Worm (Caenorhabditis elegans) whole organism, dauer: Measurements from ENCODE around the gene dyf-13.

Experiments
- unc-62 ChIP-seq: sonication (generic microtip); optimal IDR thresholded peaks from 2 replicates; lab custom pipeline; 2017; ENCODE audit warnings: missing biosample characterization, missing genetic modification reagents, missing genetic modification characterization

dyf-13 gene

ce11 chrII:7171305-7171998 lies at the start of gene dyf-13:
Gene dyf-13 (minus strand): TSS chrII:7171355.
- no peak for TF ChIP-seq unc-62 (GFP tag; lab: Kevin White, UChicago)

- no peak for TF ChIP-seq unc-62 (GFP tag; lab: Kevin White, UChicago)
Measured at ce11 chrII:7217047-7217446, 45.9 kb upstream of the dyf-13 start, which contains the start of gene E04F6.10. Gene E04F6.10 (minus strand): TSS chrII:7217147.

ce11 chrII:7212059-7212458 lies 40.9 kb upstream of the dyf-13 start, which contains the start of gene E04F6.9:
Gene E04F6.9 (minus strand): TSS chrII:7212159.
- TF ChIP-seq unc-62 (GFP tag; lab: Kevin White, UChicago) = no peak

- no peak for TF ChIP-seq unc-62 (GFP tag; lab: Kevin White, UChicago)
Measured at ce11 chrII:7211280-7211679, 40.1 kb upstream of the dyf-13 start, which contains the start of gene E04F6.8. Gene E04F6.8 (minus strand): TSS chrII:7211380.

ce11 chrII:7210187-7210586 lies 39.0 kb upstream of the dyf-13 start, which contains the start of gene E04F6.15:
Gene E04F6.15 (minus strand): TSS chrII:7210287.
- no peak for TF ChIP-seq unc-62 (GFP tag; lab: Kevin White, UChicago)

- no peak for TF ChIP-seq unc-62 (GFP tag; lab: Kevin White, UChicago)
Measured at ce11 chrII:7208184-7208583, 37.0 kb upstream of the dyf-13 start, which contains the start of gene dhs-7. Gene dhs-7 (minus strand): TSS chrII:7208460.

ce11 chrII:7207649-7208048 lies 36.5 kb upstream of the dyf-13 start:
- TF ChIP-seq unc-62 (GFP tag; lab: Kevin White, UChicago) = no peak

ce11 chrII:7205388-7205787 lies 34.2 kb upstream of the dyf-13 start, which contains the start of gene srd-59:
Gene srd-59 (plus strand): TSS chrII:7205688.
- no peak for TF ChIP-seq unc-62 (GFP tag; lab: Kevin White, UChicago)

- no peak for TF ChIP-seq unc-62 (GFP tag; lab: Kevin White, UChicago)
Measured at ce11 chrII:7204951-7205350, 33.8 kb upstream of the dyf-13 start, which contains the start of gene srd-58. Gene srd-58 (minus strand): TSS chrII:7205051.

- TF ChIP-seq unc-62 (GFP tag; lab: Kevin White, UChicago) = no peak
Measured at ce11 chrII:7203110-7203509, 32.0 kb upstream of the dyf-13 start, which contains the start of gene srd-56. Gene srd-56 (minus strand): TSS chrII:7203210.

ce11 chrII:7200051-7200599 lies 29.0 kb upstream of the dyf-13 start, which contains the start of gene pcrg-1:
Gene pcrg-1 (plus strand): TSS chrII:7200549.
- TF ChIP-seq unc-62 (GFP tag; lab: Kevin White, UChicago) = no peak

- TF ChIP-seq unc-62 (GFP tag; lab: Kevin White, UChicago) = no peak
Measured at ce11 chrII:7199308-7199707, 28.2 kb upstream of the dyf-13 start, which contains the start of gene E04F6.6. Gene E04F6.6 (minus strand): TSS chrII:7199565.

- TF ChIP-seq unc-62 (GFP tag; lab: Kevin White, UChicago) = no peak
Measured at ce11 chrII:7197434-7197833, 26.3 kb upstream of the dyf-13 start.

- TF ChIP-seq unc-62 (GFP tag; lab: Kevin White, UChicago) = no peak
Measured at ce11 chrII:7196040-7196439, 24.9 kb upstream of the dyf-13 start, which contains the start of gene maoc-1. Gene maoc-1 (plus strand): TSS chrII:7196276.

ce11 chrII:7195541-7195940 lies 24.4 kb upstream of the dyf-13 start, which contains the start of gene acdh-12:
Gene acdh-12 (minus strand): TSS chrII:7195641.
- no peak for TF ChIP-seq unc-62 (GFP tag; lab: Kevin White, UChicago)

ce11 chrII:7189120-7189519 lies 18.0 kb upstream of the dyf-13 start, which contains the start of gene E04F6.4:
Gene E04F6.4 (plus strand): TSS chrII:7189420.
- no peak for TF ChIP-seq unc-62 (GFP tag; lab: Kevin White, UChicago)
